Worm (Caenorhabditis elegans) whole organism, midembryonic: ENCODE results near the gene rnp-7.

ENCODE experiments used
- cog-1 ChIP-seq: sonication (generic microtip); optimal IDR thresholded peaks from 2 replicates; lab custom pipeline; 2016; ENCODE audit warnings: missing genetic modification characterization, missing compliant biosample characterization
- flt-1 ChIP-seq: fragments of 200-800 bp; sonication (Bioruptor generic); IDR thresholded peaks from 2 replicates; pipeline ENCODE4 v1.3.6; 2022; ENCODE audit warnings: missing genetic modification characterization, missing compliant biosample characterization
- klf-2 ChIP-seq: fragments of 200-800 bp; sonication (Bioruptor generic); conservative IDR thresholded peaks from 2 replicates; pipeline ENCODE4 v1.3.6; 2022; ENCODE audit warnings: missing genetic modification reagents, missing genetic modification characterization, missing compliant biosample characterization
- med-1 ChIP-seq: sonication (generic microtip); optimal IDR thresholded peaks from 2 replicates; lab custom pipeline; 2017; ENCODE audit warnings: missing genetic modification characterization, mild to moderate bottlenecking, missing compliant biosample characterization, antibody characterized with exemption, missing genetic modification reagents; ENCODE audit not compliant: insufficient read depth
- ref-1 ChIP-seq: fragments of 200-800 bp; sonication (Bioruptor generic); conservative IDR thresholded peaks from 2 replicates; pipeline ENCODE4 v1.3.6; 2022; ENCODE audit warnings: missing genetic modification reagents, missing genetic modification characterization, missing compliant biosample characterization
- ztf-23 ChIP-seq: fragments of 200-800 bp; sonication (Bioruptor generic); IDR thresholded peaks from 2 replicates; pipeline ENCODE4 v1.3.6; 2022; ENCODE audit warnings: missing genetic modification reagents, missing genetic modification characterization, missing compliant biosample characterization
- ztf-29 ChIP-seq: fragments of 200-800 bp; sonication (Bioruptor generic); IDR thresholded peaks from 2 replicates; pipeline ENCODE4 v1.3.6; 2022; ENCODE audit warnings: missing genetic modification reagents, missing genetic modification characterization, missing compliant biosample characterization

Gene rnp-7

DNA sequence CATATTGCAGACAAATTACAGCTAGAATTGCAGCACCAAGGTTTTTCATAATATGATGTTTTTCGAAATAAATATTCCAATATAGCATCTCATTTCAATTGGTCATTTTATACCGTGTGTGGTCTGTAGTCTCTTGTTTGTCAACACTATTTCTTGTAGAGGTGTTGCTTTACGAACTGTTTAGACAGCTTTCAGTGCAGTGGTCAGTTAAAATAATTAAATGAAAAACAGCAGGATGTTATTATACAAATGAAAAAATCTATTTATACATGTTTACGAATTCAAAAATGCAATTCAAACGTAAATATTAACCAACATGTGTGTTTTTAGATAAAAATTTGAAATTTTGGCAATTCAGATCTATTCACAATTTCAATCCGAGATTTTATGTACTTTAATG is 49.2 kb downstream of the rnp-7 start, which contains the start of gene B0280.7:
B0280.7 (minus strand) TSS at position 101 of the 400 bp plus-strand sequence.
- TF ChIP-seq flt-1 (GFP tag; lab: Robert Waterston, UW) = no peak
- no peak for TF ChIP-seq ztf-29 (GFP tag; lab: Robert Waterston, UW)
- no peak for TF ChIP-seq ref-1 (GFP tag; lab: Robert Waterston, UW)
- TF ChIP-seq med-1 (GFP tag; lab: Kevin White, UChicago) = no peak
- no peak for TF ChIP-seq cog-1 (tag; lab: Kevin White, UChicago)
- TF ChIP-seq klf-2 (GFP tag; lab: Robert Waterston, UW) = no peak
- TF ChIP-seq ztf-23 (GFP tag; lab: Robert Waterston, UW) = no peak
